Worm (Caenorhabditis elegans) whole organism, L4/young adult: ENCODE data around the gene srh-60.

ENCODE experiments used
- W03F9.2 ChIP-seq: fragments of 150-350 bp; optimal IDR thresholded peaks from 2 replicates; lab custom pipeline; 2014; ENCODE audit warnings: missing biosample characterization, missing genetic modification characterization
- dao-5 ChIP-seq: sonication (generic microtip); optimal IDR thresholded peaks from 2 replicates; lab custom pipeline; 2016; ENCODE audit warnings: missing genotype, missing genetic modification characterization, moderate library complexity, missing compliant biosample characterization
- him-1 ChIP-seq: sonication (generic microtip); optimal IDR thresholded peaks from 2 replicates; lab custom pipeline; 2016; ENCODE audit warnings: missing genotype, missing genetic modification reagents, missing genetic modification characterization, missing compliant biosample characterization

DNA sequence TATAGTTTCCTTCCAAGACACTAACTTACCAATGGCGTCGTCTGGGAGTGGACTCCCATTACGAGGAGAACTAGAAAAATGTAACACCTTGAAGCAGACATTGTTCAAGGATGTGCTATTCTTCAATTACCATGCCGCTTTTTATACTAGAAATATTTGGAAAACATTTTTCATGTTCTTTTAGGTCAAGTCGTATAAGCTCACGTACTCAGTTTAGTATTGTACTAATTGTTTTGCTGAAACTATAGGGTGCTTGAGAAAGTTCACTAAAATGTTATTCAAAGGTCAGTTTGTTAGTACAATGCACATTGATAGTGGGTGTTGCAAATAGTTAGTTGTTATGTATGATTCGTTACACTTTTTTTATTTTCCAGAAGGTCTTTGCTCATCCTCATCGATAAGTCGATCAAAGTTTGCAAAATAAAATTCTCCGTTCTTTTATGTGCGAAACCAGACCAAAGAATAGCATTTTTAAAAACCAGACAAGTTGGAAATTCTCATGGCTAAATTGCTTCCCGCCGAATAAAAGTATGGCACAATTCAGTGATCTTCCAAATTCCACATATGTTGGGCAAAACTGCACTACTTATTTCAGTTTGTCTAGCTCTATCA, 12.5 kb upstream of the srh-60 start, which contains the start of the genes clec-128 and clec-129:
- no peak for TF ChIP-seq dao-5 (tag; lab: Kevin White, UChicago)
- TF ChIP-seq him-1 (tag; lab: Kevin White, UChicago) = no peak
- TF ChIP-seq W03F9.2 (tag; lab: Kevin White, UChicago) = no peak
